Comparison of ENCODE assay signal across 2 worm cellular contexts in genomic region chrX:4562288-4562687, ce11.
TF ChIP-seq lines count a peak whose summit lies in the region.

No protein-coding gene starts in this region.

TF ChIP-seq in whole organism, L1 larva, 84 proteins besides CTCF, POLR2A, EP300 and RAD21:
- TF ChIP-seq hlh-4 (tag; optimal IDR thresholded peaks at IDR 0.05; lab: Kevin White, UChicago) (peak; percentile 84), nhr-90 (tag; optimal IDR thresholded peaks at IDR 0.05; lab: Kevin White, UChicago; ENCODE audit: poor library complexity) (no peak)

TF ChIP-seq in whole organism, L4 larva, 104 proteins besides CTCF, POLR2A, EP300 and RAD21:
- TF ChIP-seq aha-1 (tag; lab: Kevin White, UChicago) (peak; percentile 78), D1046.2 (GFP tag; IDR thresholded peaks at IDR 0.05; lab: Robert Waterston, UW) (no peak), hif-1 (tag; optimal IDR thresholded peaks at IDR 0.05; lab: Kevin White, UChicago) (no peak), spr-3 (GFP tag; optimal IDR thresholded peaks at IDR 0.05; lab: Kevin White, UChicago) (no peak), snpc-4 (tag; optimal IDR thresholded peaks at IDR 0.05; lab: Kevin White, UChicago) (no peak), lin-29 (GFP tag; IDR thresholded peaks at IDR 0.05; lab: Robert Waterston, UW) (no peak), saeg-2 (GFP tag; IDR thresholded peaks at IDR 0.05; lab: Robert Waterston, UW) (no peak), skn-1 (tag; optimal IDR thresholded peaks at IDR 0.05; lab: Kevin White, UChicago) (no peak), vab-7 (GFP tag; IDR thresholded peaks at IDR 0.05; lab: Robert Waterston, UW) (no peak), nhr-111 (GFP tag; optimal IDR thresholded peaks at IDR 0.05; lab: Kevin White, UChicago) (no peak), mxl-3 (GFP tag; optimal IDR thresholded peaks at IDR 0.05; lab: Kevin White, UChicago) (no peak), nhr-237 (tag; optimal IDR thresholded peaks at IDR 0.05; lab: Kevin White, UChicago) (no peak), snpc-1.2 (GFP tag; IDR thresholded peaks at IDR 0.05; lab: Robert Waterston, UW) (no peak), unc-62 (GFP tag; optimal IDR thresholded peaks at IDR 0.05 in 1 of 2; lab: Kevin White, UChicago) (peak in 1 of 2 experiments; percentile 57), unc-62 (tag; optimal IDR thresholded peaks at IDR 0.05; lab: Kevin White, UChicago) (no peak), zfp-3 (GFP tag; conservative IDR thresholded peaks at IDR 0.05; lab: Robert Waterston, UW) (no peak), hlh-30 (tag; optimal IDR thresholded peaks at IDR 0.05; lab: Kevin White, UChicago; ENCODE audit: insufficient read depth) (peak; percentile 29), Y75B8A.6 (GFP tag; IDR thresholded peaks at IDR 0.05; lab: Robert Waterston, UW) (no peak), tag-97 (GFP tag; IDR thresholded peaks at IDR 0.05; lab: Robert Waterston, UW) (no peak), lin-15B (tag; optimal IDR thresholded peaks at IDR 0.05; lab: Kevin White, UChicago) (no peak), nhr-77 (tag; optimal IDR thresholded peaks at IDR 0.05; lab: Kevin White, UChicago) (no peak), Y5F2A.4 (GFP tag; optimal IDR thresholded peaks at IDR 0.05; lab: Kevin White, UChicago) (no peak), pqm-1 (tag; optimal IDR thresholded peaks at IDR 0.05; lab: Kevin White, UChicago) (no peak)

Comparison
In these comparisons a context has a peak if more than half of its experiments do, and no peak if none do; other contexts are left out.
1. Of the 29 proteins assayed by ChIP-seq in both whole organism, L4 larva and whole organism, L1 larva: peak only in whole organism, L4 larva: aha-1; only in whole organism, L1 larva: none; in both: none; in neither: 27; mixed calls (peak in some experiments, not most) for 1.